Worm (Caenorhabditis elegans) whole organism, L3 larva: Measurements from ENCODE around the gene mmcm-1.

Experiments
- aly-2 ChIP-seq: fragments of 150-350 bp; optimal IDR thresholded peaks from 2 replicates; lab custom pipeline; 2014; ENCODE audit warnings: missing biosample characterization, missing genetic modification characterization
- fos-1 ChIP-seq: fragments of 150-350 bp; optimal IDR thresholded peaks from 2 replicates; lab custom pipeline; 2014; ENCODE audit warnings: missing biosample characterization, missing genetic modification characterization
- nhr-237 ChIP-seq: fragments of 150-350 bp; optimal IDR thresholded peaks from 2 replicates; lab custom pipeline; 2014; ENCODE audit warnings: missing biosample characterization, missing genetic modification characterization
- nhr-28 ChIP-seq: fragments of 150-350 bp; optimal IDR thresholded peaks from 2 replicates; lab custom pipeline; 2014; ENCODE audit warnings: missing biosample characterization, missing genetic modification characterization
- nhr-76 ChIP-seq: fragments of 150-350 bp; sonication (generic microtip); optimal IDR thresholded peaks from 5 replicates; lab custom pipeline; 2014; ENCODE audit warnings: missing biosample characterization, missing genetic modification characterization
- pqm-1 ChIP-seq: fragments of 150-350 bp; optimal IDR thresholded peaks from 2 replicates; lab custom pipeline; 2017; ENCODE audit warnings: missing biosample characterization, missing genetic modification characterization, inconsistent platforms
- sea-2 ChIP-seq: fragments of 150-350 bp; sonication (generic microtip); optimal IDR thresholded peaks from 4 replicates; lab custom pipeline; 2014; ENCODE audit warnings: missing biosample characterization, missing genetic modification reagents, missing genetic modification characterization
- skn-1 ChIP-seq: fragments of 150-350 bp; optimal IDR thresholded peaks from 2 replicates; lab custom pipeline; 2014; ENCODE audit warnings: missing biosample characterization, missing genetic modification characterization
- ztf-4 ChIP-seq: fragments of 150-350 bp; optimal IDR thresholded peaks from 2 replicates; lab custom pipeline; 2014; ENCODE audit warnings: missing biosample characterization, missing genetic modification characterization

DNA sequence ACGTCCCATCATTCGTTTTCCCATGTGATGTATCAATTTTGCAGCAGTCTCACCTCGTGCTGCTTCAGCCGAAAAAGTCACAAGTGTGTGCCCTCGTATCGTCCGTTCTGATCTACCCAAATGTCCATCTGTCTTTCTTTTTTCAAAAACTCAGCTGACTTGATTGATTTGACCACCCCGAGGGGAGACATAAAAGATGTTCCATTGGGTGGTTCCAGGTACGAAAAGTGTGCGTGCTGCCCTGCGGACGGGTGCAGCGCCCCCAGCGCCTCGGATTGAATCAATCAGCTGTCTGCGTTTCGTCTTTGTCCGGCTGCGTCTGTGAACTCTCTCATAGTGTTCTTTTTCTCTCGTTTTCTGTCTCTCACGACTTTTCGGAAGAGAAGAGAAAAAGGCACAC, 45.7 kb upstream of the mmcm-1 start:
- TF ChIP-seq nhr-76 (no peak), ztf-4 (tag; lab: Kevin White, UChicago) (no peak), nhr-28 (no peak), fos-1 (tag; lab: Kevin White, UChicago) (no peak), pqm-1 (tag; lab: Kevin White, UChicago) (no peak), nhr-237 (tag; lab: Kevin White, UChicago) (no peak), sea-2 (GFP tag; lab: Kevin White, UChicago) (no peak), skn-1 (tag; lab: Kevin White, UChicago) (no peak), aly-2 (tag; lab: Kevin White, UChicago) (no peak)
